Worm (Caenorhabditis elegans) whole organism, L2 larva: ENCODE data around the gene F19C6.3.

ENCODE experiments used
- lin-13 ChIP-seq: fragments of 150-350 bp; optimal IDR thresholded peaks from 2 replicates; lab custom pipeline; 2014; ENCODE audit warnings: missing biosample characterization, missing genetic modification reagents, missing genetic modification characterization
- nhr-237 ChIP-seq: fragments of 150-350 bp; optimal IDR thresholded peaks from 2 replicates; lab custom pipeline; 2014; ENCODE audit warnings: missing biosample characterization, missing genetic modification characterization
- ztf-11 ChIP-seq: sonication (generic microtip); optimal IDR thresholded peaks from 2 replicates; lab custom pipeline; 2017; ENCODE audit warnings: missing biosample characterization, missing genetic modification characterization

- TF ChIP-seq ztf-11 (no peak), nhr-237 (tag; lab: Kevin White, UChicago) (no peak), lin-13 (GFP tag; lab: Kevin White, UChicago) (no peak)
These were observed 9.6 kb upstream of the F19C6.3 start, which contains the start of gene F19C6.4 for ce11 chrX:10017975-10018654.
